Worm (Caenorhabditis elegans) whole organism, L4/young adult: ENCODE measurements around the gene T24A6.17.

Experiments used
- W03F9.2 ChIP-seq: fragments of 150-350 bp; optimal IDR thresholded peaks from 2 replicates; lab custom pipeline; 2014; ENCODE audit warnings: missing biosample characterization, missing genetic modification characterization
- dao-5 ChIP-seq: sonication (generic microtip); optimal IDR thresholded peaks from 2 replicates; lab custom pipeline; 2016; ENCODE audit warnings: missing genotype, missing genetic modification characterization, moderate library complexity, missing compliant biosample characterization
- him-1 ChIP-seq: sonication (generic microtip); optimal IDR thresholded peaks from 2 replicates; lab custom pipeline; 2016; ENCODE audit warnings: missing genotype, missing genetic modification reagents, missing genetic modification characterization, missing compliant biosample characterization

DNA sequence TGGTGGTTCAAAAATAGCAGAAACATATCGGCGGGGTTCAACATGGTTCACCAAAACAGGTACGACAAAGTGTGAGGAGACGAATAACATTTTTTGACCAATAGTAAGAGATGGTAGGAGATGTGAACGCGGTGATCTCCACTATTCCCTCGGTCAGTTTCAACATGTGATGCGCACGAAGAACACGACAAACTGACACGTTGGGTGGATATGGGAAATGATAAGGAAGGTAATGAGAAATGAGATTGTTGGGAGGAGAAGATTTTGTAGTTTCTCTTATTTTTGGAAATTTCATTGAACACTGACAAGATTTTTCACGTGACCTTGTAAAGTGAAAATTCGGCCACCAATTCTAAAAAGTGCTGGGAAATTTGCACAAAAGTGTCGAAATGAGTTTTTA is 46.5 kb upstream of the T24A6.17 start:
- TF ChIP-seq him-1 (tag; lab: Kevin White, UChicago), result no peak
- TF ChIP-seq W03F9.2, result no peak
- no peak for TF ChIP-seq dao-5 (tag; lab: Kevin White, UChicago)
